Fruit fly (Drosophila melanogaster): ENCODE data around the gene GstO1.

Gene GstO1

DNA sequence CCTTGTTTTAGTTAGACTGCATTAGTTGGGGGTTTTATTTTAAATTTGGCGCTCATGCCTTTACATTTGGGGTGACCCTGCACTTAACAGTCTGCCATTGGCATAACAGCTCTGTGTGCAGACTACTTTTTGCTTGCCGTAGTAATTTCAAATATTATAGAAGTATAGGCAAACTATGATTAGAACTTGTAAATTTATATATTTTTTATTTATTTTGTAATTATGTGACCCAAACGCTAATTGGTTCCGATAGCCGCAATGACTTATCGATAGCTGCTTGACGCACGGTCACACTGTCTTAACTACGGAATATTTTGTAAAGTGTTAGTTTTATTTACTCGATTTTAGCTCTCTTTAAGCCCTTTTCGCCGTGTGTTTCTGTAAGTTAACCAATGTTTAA lies 20.0 kb upstream of the GstO1 start, which contains the start of gene rhea:
Gene rhea (plus strand): TSS at position 292 of the 400 bp plus-strand sequence.
- TF ChIP-seq CG12659 (GFP tag; optimal IDR thresholded peaks at IDR 0.05) (peak; percentile 68), CG11247 (GFP tag; IDR thresholded peaks at IDR 0.05) (no peak), CG18262 (tag; optimal IDR thresholded peaks at IDR 0.05) (peak; percentile 34), tin (GFP tag; optimal IDR thresholded peaks at IDR 0.05) (peak; percentile 53), scrt (GFP tag; optimal IDR thresholded peaks at IDR 0.05) (no peak), CG4328 (GFP tag; optimal IDR thresholded peaks at IDR 0.05) (no peak), fd102C (GFP tag; optimal IDR thresholded peaks at IDR 0.05) (no peak), CG5180 (GFP tag; optimal IDR thresholded peaks at IDR 0.05) (no peak), Oli (tag; optimal IDR thresholded peaks at IDR 0.05) (no peak), chinmo (GFP tag; IDR thresholded peaks at IDR 0.05; ENCODE audit: partially characterized antibody) (peak; percentile 76; the same call in 1 of the 4 replicates), CG43689 (GFP tag; IDR thresholded peaks at IDR 0.05) (no peak), ttk (GFP tag; IDR thresholded peaks at IDR 0.05) (no peak), Asciz (GFP tag; optimal IDR thresholded peaks at IDR 0.05) (no peak), run (tag; optimal IDR thresholded peaks at IDR 0.05) (no peak), CG1602 (GFP tag; optimal IDR thresholded peaks at IDR 0.05) (no peak), CG17612 (GFP tag; IDR thresholded peaks at IDR 0.05) (no peak), pb (GFP tag; optimal IDR thresholded peaks at IDR 0.05) (no peak), CG9797 (GFP tag; optimal IDR thresholded peaks at IDR 0.05) (peak; percentile 82), D19A (tag; optimal IDR thresholded peaks at IDR 0.05) (peak; percentile 3), CG4854 (GFP tag; optimal IDR thresholded peaks at IDR 0.05) (no peak), CG8359 (GFP tag; optimal IDR thresholded peaks at IDR 0.05; ENCODE audit: borderline replicate concordance) (no peak), Lhr (GFP tag; optimal IDR thresholded peaks at IDR 0.05) (no peak), CG8478 (optimal IDR thresholded peaks at IDR 0.05) (no peak), HLH3B (GFP tag; IDR thresholded peaks at IDR 0.05) (no peak), CG7839 (tag; optimal IDR thresholded peaks at IDR 0.05) (no peak), CG11456 (GFP tag; IDR thresholded peaks at IDR 0.05) (no peak), dpn (GFP tag; optimal IDR thresholded peaks at IDR 0.05) (peak in 1 of 2 experiments; percentile 39), zf30C (GFP tag; optimal IDR thresholded peaks at IDR 0.05) (no peak), gsb-n (tag; optimal IDR thresholded peaks at IDR 0.05) (peak; percentile 35), slp2 (GFP tag; optimal IDR thresholded peaks at IDR 0.05) (no peak), Nf-YA (GFP tag; IDR thresholded peaks at IDR 0.05) (no peak), CG5953 (GFP tag; IDR thresholded peaks at IDR 0.05) (no peak), CG4424 (GFP tag; optimal IDR thresholded peaks at IDR 0.05) (peak; percentile 22), nerfin-1 (tag; optimal IDR thresholded peaks at IDR 0.05) (no peak), CG18619 (GFP tag; optimal IDR thresholded peaks at IDR 0.05) (no peak), sens-2 (GFP tag; IDR thresholded peaks at IDR 0.05) (no peak), hb (GFP tag; IDR thresholded peaks at IDR 0.05; ENCODE audit: partially characterized antibody) (0 out of 3 replicates have a peak, but pooled peaks have one; percentile 40), CG12391 (tag; optimal IDR thresholded peaks at IDR 0.05) (peak; percentile 65), CG15601 (tag; optimal IDR thresholded peaks at IDR 0.05) (peak; percentile 48), zen (tag; optimal IDR thresholded peaks at IDR 0.05) (peak; percentile 65), CG15696 (tag; optimal IDR thresholded peaks at IDR 0.05) (no peak), Bteb2 (GFP tag; optimal IDR thresholded peaks at IDR 0.05) (no peak), Pdp1 (GFP tag; optimal IDR thresholded peaks at IDR 0.05) (peak in 1 of 2 experiments; percentile 56), row (GFP tag; IDR thresholded peaks at IDR 0.05) (peak; percentile 42; the same call in 2 of the 3 replicates), gcm (GFP tag; optimal IDR thresholded peaks at IDR 0.05) (no peak), Rx (GFP tag; IDR thresholded peaks at IDR 0.05) (no peak), Gug (GFP tag; IDR thresholded peaks at IDR 0.05) (no peak), Mad (GFP tag; optimal IDR thresholded peaks at IDR 0.05) (no peak), schlank (tag; optimal IDR thresholded peaks at IDR 0.05) (no peak), Xrp1 (GFP tag; IDR thresholded peaks at IDR 0.05) (peak; percentile 19; the same call in 1 of the 2 replicates), HLH54F (GFP tag; optimal IDR thresholded peaks at IDR 0.05) (no peak)

All from whole organism, embryonic.